Worm (Caenorhabditis elegans) whole organism, midembryonic: ENCODE results near the gene C18G1.6.

ENCODE experiments used
- cog-1 ChIP-seq: sonication (generic microtip); optimal IDR thresholded peaks from 2 replicates; lab custom pipeline; 2016; ENCODE audit warnings: missing genetic modification characterization, missing compliant biosample characterization
- flt-1 ChIP-seq: fragments of 200-800 bp; sonication (Bioruptor generic); IDR thresholded peaks from 2 replicates; pipeline ENCODE4 v1.3.6; 2022; ENCODE audit warnings: missing genetic modification characterization, missing compliant biosample characterization
- klf-2 ChIP-seq: fragments of 200-800 bp; sonication (Bioruptor generic); conservative IDR thresholded peaks from 2 replicates; pipeline ENCODE4 v1.3.6; 2022; ENCODE audit warnings: missing genetic modification reagents, missing genetic modification characterization, missing compliant biosample characterization
- med-1 ChIP-seq: sonication (generic microtip); optimal IDR thresholded peaks from 2 replicates; lab custom pipeline; 2017; ENCODE audit warnings: missing genetic modification characterization, mild to moderate bottlenecking, missing compliant biosample characterization, antibody characterized with exemption, missing genetic modification reagents; ENCODE audit not compliant: insufficient read depth
- ztf-29 ChIP-seq: fragments of 200-800 bp; sonication (Bioruptor generic); IDR thresholded peaks from 2 replicates; pipeline ENCODE4 v1.3.6; 2022; ENCODE audit warnings: missing genetic modification reagents, missing genetic modification characterization, missing compliant biosample characterization

- TF ChIP-seq cog-1 (no peak), klf-2 (GFP tag; lab: Robert Waterston, UW) (no peak), flt-1 (GFP tag; lab: Robert Waterston, UW) (no peak), med-1 (no peak), ztf-29 (no peak)
Measured at ce11 chrV:4707646-4708045, 42.7 kb upstream of the C18G1.6 start.
